Worm (Caenorhabditis elegans): Measurements from ENCODE around the gene W06F12.3.

Gene W06F12.3

DNA sequence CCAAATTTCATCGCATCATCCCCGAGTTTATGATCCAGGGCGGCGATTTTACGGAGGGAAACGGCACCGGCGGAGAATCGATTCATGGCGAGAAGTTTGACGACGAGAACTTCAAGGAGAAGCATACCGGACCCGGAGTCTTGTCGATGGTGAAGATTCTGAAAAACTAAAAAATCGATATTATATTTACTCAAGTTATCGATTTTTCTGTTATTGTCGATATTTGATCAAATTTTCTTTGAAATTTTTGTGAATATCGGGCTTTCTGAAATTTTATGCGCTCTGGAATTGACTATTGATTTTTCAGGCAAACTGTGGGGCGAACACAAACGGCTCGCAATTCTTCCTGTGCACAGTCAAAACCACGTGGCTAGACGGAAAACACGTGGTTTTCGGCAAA is 41.6 kb upstream of the W06F12.3 start:
- TF ChIP-seq dpl-1 (GFP tag; optimal IDR thresholded peaks at IDR 0.05) = no peak
- no peak for TF ChIP-seq ceh-91 (GFP tag; IDR thresholded peaks at IDR 0.05)

DNA sequence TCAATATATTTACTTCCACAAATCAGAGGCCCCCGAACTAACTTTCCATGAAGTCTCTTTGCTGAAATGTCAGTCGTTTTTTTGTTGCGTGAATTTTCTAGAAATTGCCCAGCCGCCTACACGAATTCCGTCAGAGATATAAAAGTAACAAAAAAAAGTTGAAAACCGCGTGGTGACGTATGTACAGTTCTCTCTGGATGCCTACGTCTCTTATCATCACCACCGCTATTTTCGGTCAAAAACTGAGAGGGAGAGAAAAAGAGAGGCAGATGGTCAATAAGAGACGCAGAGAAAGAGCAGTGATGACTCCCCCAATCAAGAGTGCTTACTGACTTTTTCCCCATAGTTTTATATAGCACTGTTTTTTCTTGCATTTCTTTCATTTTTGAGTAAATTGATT is 40.8 kb upstream of the W06F12.3 start:
- no peak for TF ChIP-seq mes-4 (tag; optimal IDR thresholded peaks at IDR 0.05)
- TF ChIP-seq ztf-6 (GFP tag; IDR thresholded peaks at IDR 0.05) = 0 out of 2 replicates have a peak, but pooled peaks have one; percentile 42
- TF ChIP-seq D2030.7 (GFP tag; IDR thresholded peaks at IDR 0.05) = no peak
- no peak for TF ChIP-seq rec-8 (tag; optimal IDR thresholded peaks at IDR 0.05)
- TF ChIP-seq Y56A3A.18 (GFP tag; IDR thresholded peaks at IDR 0.05) = no peak
- no peak for TF ChIP-seq unc-62 (GFP tag; optimal IDR thresholded peaks at IDR 0.05)
- no peak for TF ChIP-seq F33H1.4 (GFP tag; IDR thresholded peaks at IDR 0.05)
- TF ChIP-seq ama-1 (optimal IDR thresholded peaks at IDR 0.05) = no peak
- TF ChIP-seq ama-1 (GFP tag; optimal IDR thresholded peaks at IDR 0.05) = no peak
- TF ChIP-seq dox-1 (GFP tag; IDR thresholded peaks at IDR 0.05) = peak; percentile 54
- TF ChIP-seq attf-3 (GFP tag; conservative IDR thresholded peaks at IDR 0.05) = no peak
- peak; percentile 55 for TF ChIP-seq F23B12.7 (tag; optimal IDR thresholded peaks at IDR 0.05; ENCODE audit: insufficient read depth)
- no peak for TF ChIP-seq mxl-1 (tag; optimal IDR thresholded peaks at IDR 0.05)
- TF ChIP-seq Y79H2A.3 (GFP tag; conservative IDR thresholded peaks at IDR 0.05) = no peak
- no peak for TF ChIP-seq madf-6 (GFP tag; IDR thresholded peaks at IDR 0.05)
- no peak for TF ChIP-seq Y53F4B.3 (GFP tag; IDR thresholded peaks at IDR 0.05)
- no peak for TF ChIP-seq let-526 (GFP tag; IDR thresholded peaks at IDR 0.05)
- no peak for TF ChIP-seq nhr-120 (GFP tag; IDR thresholded peaks at IDR 0.05)
- peak; percentile 4 for TF ChIP-seq pha-4 (tag; optimal IDR thresholded peaks at IDR 0.05)
- no peak for TF ChIP-seq dpl-1 (GFP tag; optimal IDR thresholded peaks at IDR 0.05)
- no peak for TF ChIP-seq ceh-79 (tag; optimal IDR thresholded peaks at IDR 0.05)
- peak; percentile 63; the same call in 1 of the 2 replicates for TF ChIP-seq hmg-1.2 (GFP tag; IDR thresholded peaks at IDR 0.05)
- no peak for TF ChIP-seq hlh-26 (GFP tag; conservative IDR thresholded peaks at IDR 0.05)
- no peak for TF ChIP-seq madf-3 (GFP tag; IDR thresholded peaks at IDR 0.05)
- peak; percentile 21 for TF ChIP-seq rpc-1 (optimal IDR thresholded peaks at IDR 0.05)
- no peak for TF ChIP-seq rpc-1 (tag; optimal IDR thresholded peaks at IDR 0.05)
- no peak for TF ChIP-seq hmg-20 (GFP tag; IDR thresholded peaks at IDR 0.05)
- peak; percentile 77 for TF ChIP-seq lin-40 (tag; optimal IDR thresholded peaks at IDR 0.05)
- peak; percentile 44 for TF ChIP-seq mcd-1 (GFP tag; IDR thresholded peaks at IDR 0.05)
- TF ChIP-seq madf-10 (tag; optimal IDR thresholded peaks at IDR 0.05) = peak; percentile 57
- no peak for TF ChIP-seq ztf-22 (GFP tag; optimal IDR thresholded peaks at IDR 0.05)
- TF ChIP-seq repo-1 (tag; optimal IDR thresholded peaks at IDR 0.05) = peak; percentile 45
- 0 out of 2 replicates have a peak, but pooled peaks have one; percentile 50 for TF ChIP-seq ekl-4 (GFP tag; IDR thresholded peaks at IDR 0.05)
- TF ChIP-seq madf-8 (GFP tag; conservative IDR thresholded peaks at IDR 0.05) = no peak
- peak; percentile 87 for TF ChIP-seq him-1 (tag; optimal IDR thresholded peaks at IDR 0.05)
- TF ChIP-seq F10E7.11 (tag; optimal IDR thresholded peaks at IDR 0.05) = no peak
- peak; percentile 43; the same call in 1 of the 2 replicates for TF ChIP-seq B0336.3 (GFP tag; IDR thresholded peaks at IDR 0.05)
- no peak for TF ChIP-seq F39B2.1 (GFP tag; IDR thresholded peaks at IDR 0.05)
- peak in 1 of 3 experiments; percentile 18 for TF ChIP-seq lin-35 (GFP tag; optimal IDR thresholded peaks at IDR 0.05)
- no peak for TF ChIP-seq cebp-2 (GFP tag; IDR thresholded peaks at IDR 0.05)
- no peak for TF ChIP-seq B0261.1 (tag; optimal IDR thresholded peaks at IDR 0.05)
- no peak for TF ChIP-seq nhr-27 (tag; optimal IDR thresholded peaks at IDR 0.05)
- TF ChIP-seq chd-7 (tag; optimal IDR thresholded peaks at IDR 0.05) = peak; percentile 43
- no peak for TF ChIP-seq F37B4.10 (GFP tag; IDR thresholded peaks at IDR 0.05)
- no peak for TF ChIP-seq snpc-3.4 (tag; optimal IDR thresholded peaks at IDR 0.05)
- no peak for TF ChIP-seq ceh-40 (GFP tag; IDR thresholded peaks at IDR 0.05)
- no peak for TF ChIP-seq F55B11.4 (tag; optimal IDR thresholded peaks at IDR 0.05; ENCODE audit: borderline replicate concordance, insufficient read depth)
- no peak for TF ChIP-seq aptf-3 (GFP tag; IDR thresholded peaks at IDR 0.05)

Measured in whole organism, young adult.